Fruit fly (Drosophila melanogaster) whole organism: ENCODE measurements around the gene CG5254.

Source experiments
- EcR ChIP-seq, 2 experiments: fragments of >200 bp; optimal IDR thresholded peaks; 2 replicates each; lab custom pipeline; 2017; ENCODE audit warnings: missing biosample characterization in 2 of 2, missing genetic modification characterization in 2 of 2, missing genetic modification reagents in 2 of 2
- pan ChIP-seq: fragments of >200 bp; optimal IDR thresholded peaks from 2 replicates; lab custom pipeline; 2017
- usp ChIP-seq: fragments of >200 bp; optimal IDR thresholded peaks from 2 replicates; lab custom pipeline; 2017; ENCODE audit warnings: missing biosample characterization, missing genetic modification characterization, mixed read lengths

- TF ChIP-seq pan, result no peak
- TF ChIP-seq EcR (GFP tag; optimal IDR thresholded peaks at IDR 0.05; lab: Kevin White, UChicago), result no peak
- no peak for TF ChIP-seq usp
Measured at dm6 chrX:710914-711313, 39.2 kb upstream of the CG5254 start.
